Worm (Caenorhabditis elegans): ENCODE data around the gene F59E12.9.

Gene F59E12.9

ce11 chrII:5667540-5667939 lies 20.7 kb upstream of the F59E12.9 start:
- TF ChIP-seq mdl-1 (tag; optimal IDR thresholded peaks at IDR 0.05) = no peak
- TF ChIP-seq egl-43 (GFP tag; IDR thresholded peaks at IDR 0.05) = no peak
- no peak for TF ChIP-seq Y48G9A.11 (GFP tag; IDR thresholded peaks at IDR 0.05)
- TF ChIP-seq ces-1 (GFP tag; optimal IDR thresholded peaks at IDR 0.05) = no peak
- no peak for TF ChIP-seq hmg-1.1 (GFP tag; IDR thresholded peaks at IDR 0.05)
- TF ChIP-seq ama-1 (optimal IDR thresholded peaks at IDR 0.05) = no peak
- TF ChIP-seq ceh-32 (tag; optimal IDR thresholded peaks at IDR 0.05; ENCODE audit: poor library complexity) = no peak
- TF ChIP-seq Y75B8A.6 (GFP tag; IDR thresholded peaks at IDR 0.05) = no peak
- TF ChIP-seq madf-5 (GFP tag; IDR thresholded peaks at IDR 0.05) = no peak
- no peak for TF ChIP-seq ztf-11 (tag; optimal IDR thresholded peaks at IDR 0.05)
- TF ChIP-seq aly-2 (tag; optimal IDR thresholded peaks at IDR 0.05) = no peak
- no peak for TF ChIP-seq ceh-62 (tag; optimal IDR thresholded peaks at IDR 0.05)
- no peak for TF ChIP-seq nhr-11 (tag; optimal IDR thresholded peaks at IDR 0.05)
- TF ChIP-seq rbr-2 (tag; optimal IDR thresholded peaks at IDR 0.05) = no peak
- TF ChIP-seq arid-1 (GFP tag; conservative IDR thresholded peaks at IDR 0.05) = no peak
- TF ChIP-seq daf-16 (GFP tag; optimal IDR thresholded peaks at IDR 0.05) = no peak
- TF ChIP-seq daf-16 (tag; optimal IDR thresholded peaks at IDR 0.05) = no peak
- TF ChIP-seq fkh-10 (GFP tag; optimal IDR thresholded peaks at IDR 0.05) = no peak
- TF ChIP-seq nhr-48 (tag; optimal IDR thresholded peaks at IDR 0.05) = no peak
- TF ChIP-seq zfp-2 (tag; optimal IDR thresholded peaks at IDR 0.05) = no peak
- no peak for TF ChIP-seq jun-1 (tag; optimal IDR thresholded peaks at IDR 0.05)

DNA sequence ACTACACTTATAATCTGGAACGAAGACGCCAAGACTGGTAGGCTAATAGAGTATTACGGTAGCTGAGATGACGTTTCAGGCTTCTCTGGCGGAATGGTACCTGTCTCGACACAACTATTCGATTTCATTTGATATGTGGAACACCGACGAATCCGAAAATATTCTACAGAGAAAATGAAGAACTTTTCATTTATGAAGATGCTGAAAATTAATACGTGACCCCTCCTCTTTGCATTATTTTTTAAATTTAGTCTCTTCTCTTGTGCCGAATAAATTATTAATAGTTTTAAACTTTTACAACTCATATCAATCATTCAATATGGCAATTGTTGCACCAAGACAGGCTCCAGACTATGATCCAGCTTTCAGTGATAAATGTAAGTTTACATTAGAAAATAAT lies 19.1 kb upstream of the F59E12.9 start, which contains the start of gene C25H3.16:
Gene C25H3.16, plus strand, starts transcription at position 301 of the 400 bp plus-strand sequence.
- TF ChIP-seq ctbp-1 (GFP tag; IDR thresholded peaks at IDR 0.05) = no peak
- TF ChIP-seq mes-2 (tag; optimal IDR thresholded peaks at IDR 0.05; ENCODE audit: poor library complexity, severe bottlenecking) = no peak
- no peak for TF ChIP-seq daf-19 (GFP tag; conservative IDR thresholded peaks at IDR 0.05)
- TF ChIP-seq ama-1 (optimal IDR thresholded peaks at IDR 0.05) = no peak
- no peak for TF ChIP-seq unc-39 (tag; optimal IDR thresholded peaks at IDR 0.05)
- no peak for TF ChIP-seq nhr-111 (GFP tag; optimal IDR thresholded peaks at IDR 0.05)
- no peak for TF ChIP-seq tag-97 (GFP tag; IDR thresholded peaks at IDR 0.05)
- no peak for TF ChIP-seq zip-2 (tag; optimal IDR thresholded peaks at IDR 0.05)
- no peak for TF ChIP-seq nhr-28 (tag; optimal IDR thresholded peaks at IDR 0.05)
- TF ChIP-seq Y75B8A.6 (GFP tag; IDR thresholded peaks at IDR 0.05) = no peak
- TF ChIP-seq lir-3 (tag; optimal IDR thresholded peaks at IDR 0.05) = no peak

- no peak for TF ChIP-seq nhr-25 (tag; optimal IDR thresholded peaks at IDR 0.05; ENCODE audit: borderline replicate concordance, insufficient read depth)
- TF ChIP-seq madf-9 (GFP tag; conservative IDR thresholded peaks at IDR 0.05) = no peak
- no peak for TF ChIP-seq lin-15B (tag; optimal IDR thresholded peaks at IDR 0.05)
- TF ChIP-seq nhr-42 (GFP tag; IDR thresholded peaks at IDR 0.05) = no peak
- TF ChIP-seq nhr-48 (tag; optimal IDR thresholded peaks at IDR 0.05) = no peak
- TF ChIP-seq aly-2 (tag; optimal IDR thresholded peaks at IDR 0.05) = no peak
- TF ChIP-seq ZK337.2 (GFP tag; IDR thresholded peaks at IDR 0.05) = no peak
These were observed 18.2 kb upstream of the F59E12.9 start, which contains the start of gene C25H3.15 for ce11 chrII:5665029-5665428. TSS of gene C25H3.15 (plus strand) at chrII:5665329.

DNA sequence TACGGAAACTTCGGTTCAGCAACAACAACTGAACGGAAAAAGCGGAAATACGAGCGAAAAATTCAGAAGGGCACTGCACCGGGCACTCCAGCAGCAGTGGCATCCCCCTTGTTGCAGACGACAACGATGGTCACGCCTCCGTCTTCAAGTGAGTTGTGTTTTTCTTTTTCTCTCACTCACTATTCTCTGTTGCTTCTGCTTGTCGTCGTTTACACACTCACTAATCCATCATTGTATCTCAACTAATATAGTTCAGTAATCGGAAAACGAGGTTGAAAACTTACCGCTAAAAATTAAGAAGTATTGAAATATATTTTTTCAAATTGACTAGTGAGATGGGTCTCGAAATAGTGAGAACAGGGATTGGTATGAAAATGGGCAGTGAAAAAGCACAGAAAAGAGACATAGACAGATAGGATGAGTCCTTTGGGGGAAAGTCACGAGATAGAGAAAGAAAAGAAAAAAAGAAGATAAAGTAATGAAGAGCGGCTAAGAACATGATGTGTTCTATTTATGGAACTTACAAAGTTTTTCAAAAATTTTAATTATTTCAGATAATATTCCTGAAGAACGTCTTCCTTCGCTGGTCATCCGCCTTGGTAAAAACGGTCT lies 16.4 kb upstream of the F59E12.9 start:
- TF ChIP-seq unc-62 (GFP tag; optimal IDR thresholded peaks at IDR 0.05 in 1 of 2) (peak in 1 of 2 experiments; percentile 91), unc-62 (tag; optimal IDR thresholded peaks at IDR 0.05) (no peak), rbr-2 (tag; optimal IDR thresholded peaks at IDR 0.05) (peak; percentile 13), set-16 (GFP tag; IDR thresholded peaks at IDR 0.05) (no peak), daf-8 (GFP tag; IDR thresholded peaks at IDR 0.05) (no peak), lsy-2 (tag; optimal IDR thresholded peaks at IDR 0.05) (peak in 1 of 2 experiments; percentile 50), tag-97 (GFP tag; IDR thresholded peaks at IDR 0.05) (no peak), hlh-11 (tag; optimal IDR thresholded peaks at IDR 0.05) (no peak), hlh-30 (tag; optimal IDR thresholded peaks at IDR 0.05; ENCODE audit: insufficient read depth) (peak; percentile 73), fkh-10 (GFP tag; optimal IDR thresholded peaks at IDR 0.05) (no peak), ama-1 (optimal IDR thresholded peaks at IDR 0.05) (no peak), Y48G9A.11 (GFP tag; IDR thresholded peaks at IDR 0.05) (0 out of 2 replicates have a peak, but pooled peaks have one; percentile 37), nhr-111 (GFP tag; optimal IDR thresholded peaks at IDR 0.05) (no peak), ceh-20 (GFP tag; IDR thresholded peaks at IDR 0.05) (no peak), mep-1 (tag; optimal IDR thresholded peaks at IDR 0.05) (peak; percentile 8), aha-1 (tag) (peak; percentile 70), sdz-12 (GFP tag; optimal IDR thresholded peaks at IDR 0.05) (peak; percentile 5), gei-8 (GFP tag; optimal IDR thresholded peaks at IDR 0.05) (no peak)

Measured in whole organism, L4 larva.